Worm (Caenorhabditis elegans) whole organism, mixed stage, embryonic: ENCODE data around the gene F57A10.4.

Source experiments
- M03D4.4 ChIP-seq: sonication (generic microtip); optimal IDR thresholded peaks from 2 replicates; lab custom pipeline; 2017; ENCODE audit warnings: mild to moderate bottlenecking, missing genetic modification characterization, missing compliant biosample characterization
- bed-3 ChIP-seq: fragments of 200-800 bp; sonication (Bioruptor generic); optimal IDR thresholded peaks from 3 replicates; lab custom pipeline; 2018; ENCODE audit warnings: mild to moderate bottlenecking, missing genetic modification characterization, moderate library complexity, missing compliant biosample characterization
- blmp-1 ChIP-seq: fragments of 150-350 bp; optimal IDR thresholded peaks from 2 replicates; lab custom pipeline; 2014; ENCODE audit warnings: missing biosample characterization, missing genetic modification characterization
- ceh-39 ChIP-seq: fragments of 150-350 bp; optimal IDR thresholded peaks from 2 replicates; lab custom pipeline; 2014; ENCODE audit warnings: missing biosample characterization, missing genetic modification characterization
- ceh-83 ChIP-seq: fragments of 200-800 bp; sonication (Bioruptor generic); optimal IDR thresholded peaks from 2 replicates; lab custom pipeline; 2018; ENCODE audit warnings: mild to moderate bottlenecking, missing genetic modification characterization, missing compliant biosample characterization
- cnd-1 ChIP-seq: fragments of 200-800 bp; sonication (Bioruptor generic); optimal IDR thresholded peaks from 2 replicates; lab custom pipeline; 2018; ENCODE audit warnings: mild to moderate bottlenecking, missing genetic modification characterization, missing compliant biosample characterization
- elt-1 ChIP-seq: sonication (generic microtip); optimal IDR thresholded peaks from 2 replicates; lab custom pipeline; 2017; ENCODE audit warnings: missing genetic modification characterization, mild to moderate bottlenecking, missing compliant biosample characterization, antibody characterized with exemption, moderate library complexity, borderline replicate concordance; ENCODE audit not compliant: insufficient read depth
- flh-1 ChIP-seq: fragments of 200-800 bp; sonication (Bioruptor generic); optimal IDR thresholded peaks from 2 replicates; lab custom pipeline; 2018; ENCODE audit warnings: mild to moderate bottlenecking, missing genetic modification characterization, moderate library complexity, missing compliant biosample characterization
- ham-2 ChIP-seq: fragments of 200-800 bp; sonication (Bioruptor generic); optimal IDR thresholded peaks from 2 replicates; lab custom pipeline; 2018; ENCODE audit warnings: mild to moderate bottlenecking, missing genetic modification characterization, missing compliant biosample characterization
- hlh-1 ChIP-seq: fragments of 150-350 bp; optimal IDR thresholded peaks from 2 replicates; lab custom pipeline; 2014; ENCODE audit warnings: missing biosample characterization, missing genetic modification reagents, missing genetic modification characterization
- lin-13 ChIP-seq: fragments of 150-350 bp; optimal IDR thresholded peaks from 2 replicates; lab custom pipeline; 2014; ENCODE audit warnings: missing biosample characterization, missing genetic modification characterization
- lin-32 ChIP-seq: fragments of 200-800 bp; sonication (Bioruptor generic); optimal IDR thresholded peaks from 2 replicates; lab custom pipeline; 2018; ENCODE audit warnings: mild to moderate bottlenecking, missing genetic modification characterization, missing compliant biosample characterization
- mab-5 ChIP-seq: fragments of 150-350 bp; optimal IDR thresholded peaks from 2 replicates; lab custom pipeline; 2014; ENCODE audit warnings: missing biosample characterization, missing genetic modification characterization
- mls-2 ChIP-seq: sonication (generic microtip); optimal IDR thresholded peaks from 2 replicates; lab custom pipeline; 2016; ENCODE audit warnings: mild to moderate bottlenecking, missing genetic modification characterization, moderate library complexity, missing compliant biosample characterization
- nhr-12 ChIP-seq: fragments of 150-350 bp; optimal IDR thresholded peaks from 2 replicates; lab custom pipeline; 2014; ENCODE audit warnings: missing biosample characterization, missing genetic modification characterization
- nhr-28 ChIP-seq: fragments of 150-350 bp; optimal IDR thresholded peaks from 2 replicates; lab custom pipeline; 2014; ENCODE audit warnings: missing biosample characterization, missing genetic modification characterization
- nhr-76 ChIP-seq: sonication (generic microtip); optimal IDR thresholded peaks from 2 replicates; lab custom pipeline; 2017; ENCODE audit warnings: missing biosample characterization, missing genetic modification characterization
- pha-4 ChIP-seq: fragments of 150-350 bp; optimal IDR thresholded peaks from 2 replicates; lab custom pipeline; 2018; ENCODE audit warnings: missing biosample characterization, missing genetic modification reagents, missing genetic modification characterization
- sem-2 ChIP-seq: fragments of 200-800 bp; sonication (Bioruptor generic); optimal IDR thresholded peaks from 2 replicates; lab custom pipeline; 2018; ENCODE audit warnings: mild to moderate bottlenecking, missing genetic modification characterization, missing compliant biosample characterization
- snpc-4 ChIP-seq: fragments of 150-350 bp; optimal IDR thresholded peaks from 2 replicates; lab custom pipeline; 2014; ENCODE audit warnings: missing biosample characterization, missing genetic modification characterization
- sptf-1 ChIP-seq: sonication (generic microtip); optimal IDR thresholded peaks from 2 replicates; lab custom pipeline; 2017; ENCODE audit warnings: mild to moderate bottlenecking, missing genetic modification characterization, moderate library complexity, missing compliant biosample characterization
- tbx-8 ChIP-seq: fragments of 200-800 bp; sonication (Bioruptor generic); optimal IDR thresholded peaks from 2 replicates; lab custom pipeline; 2018; ENCODE audit warnings: mild to moderate bottlenecking, missing genetic modification characterization, moderate library complexity, missing compliant biosample characterization
- unc-120 ChIP-seq: sonication (generic microtip); optimal IDR thresholded peaks from 2 replicates; lab custom pipeline; 2017; ENCODE audit warnings: missing genetic modification characterization, missing compliant biosample characterization; ENCODE audit not compliant: poor library complexity, severe bottlenecking
- zip-8 ChIP-seq: fragments of 150-350 bp; optimal IDR thresholded peaks from 2 replicates; lab custom pipeline; 2014; ENCODE audit warnings: missing biosample characterization, missing genetic modification characterization
- ztf-11 ChIP-seq: fragments of 150-350 bp; optimal IDR thresholded peaks from 2 replicates; lab custom pipeline; 2014; ENCODE audit warnings: missing biosample characterization, missing genetic modification characterization

F57A10.4 gene

ce11 chrV:15769072-15769471 lies at the start of gene F57A10.4:
F57A10.4 (plus strand) TSS chrV:15769438.
- no peak for TF ChIP-seq unc-120 (tag; lab: Kevin White, UChicago)
- no peak for TF ChIP-seq nhr-28 (tag; lab: Kevin White, UChicago)
- no peak for TF ChIP-seq cnd-1 (tag; lab: Kevin White, UChicago)
- TF ChIP-seq ceh-83 (GFP tag; lab: Kevin White, UChicago) = no peak
- no peak for TF ChIP-seq elt-1 (tag; lab: Kevin White, UChicago)
- TF ChIP-seq blmp-1 (tag; lab: Kevin White, UChicago) = no peak
- no peak for TF ChIP-seq tbx-8 (GFP tag; lab: Kevin White, UChicago)

ce11 chrV:15719570-15719969 lies 49.7 kb upstream of the F57A10.4 start, which contains the start of gene Y6E2A.7:
Y6E2A.7 (plus strand) TSS chrV:15719870.
- no peak for TF ChIP-seq bed-3 (GFP tag; lab: Kevin White, UChicago)
- no peak for TF ChIP-seq M03D4.4 (tag; lab: Kevin White, UChicago)
- no peak for TF ChIP-seq hlh-1 (tag; lab: Kevin White, UChicago)
- no peak for TF ChIP-seq lin-13 (tag; lab: Kevin White, UChicago)
- TF ChIP-seq flh-1 (GFP tag; lab: Kevin White, UChicago) = no peak
- no peak for TF ChIP-seq mls-2
- no peak for TF ChIP-seq nhr-12
- no peak for TF ChIP-seq unc-120 (tag; lab: Kevin White, UChicago)
- TF ChIP-seq tbx-8 (GFP tag; lab: Kevin White, UChicago) = no peak
- no peak for TF ChIP-seq snpc-4 (tag; lab: Kevin White, UChicago)

- no peak for TF ChIP-seq ceh-39 (tag; lab: Kevin White, UChicago)
- TF ChIP-seq M03D4.4 (tag; lab: Kevin White, UChicago) = no peak
- TF ChIP-seq pha-4 = no peak
- TF ChIP-seq blmp-1 (tag; lab: Kevin White, UChicago) = no peak
- TF ChIP-seq nhr-28 (tag; lab: Kevin White, UChicago) = no peak
- no peak for TF ChIP-seq elt-1 (tag; lab: Kevin White, UChicago)
- TF ChIP-seq hlh-1 (tag; lab: Kevin White, UChicago) = no peak
- no peak for TF ChIP-seq ham-2 (GFP tag; lab: Kevin White, UChicago)
- no peak for TF ChIP-seq snpc-4 (tag; lab: Kevin White, UChicago)
- no peak for TF ChIP-seq lin-32 (GFP tag; lab: Kevin White, UChicago)
- TF ChIP-seq mab-5 (tag; lab: Kevin White, UChicago) = no peak
- no peak for TF ChIP-seq tbx-8 (GFP tag; lab: Kevin White, UChicago)
- TF ChIP-seq unc-120 (tag; lab: Kevin White, UChicago) = no peak
These were observed 47.8 kb upstream of the F57A10.4 start for ce11 chrV:15721431-15721830.

ce11 chrV:15721888-15722287 lies 47.4 kb upstream of the F57A10.4 start, which contains the start of gene srh-140:
srh-140 (plus strand) TSS chrV:15722188.
- TF ChIP-seq mab-5 (tag; lab: Kevin White, UChicago) = no peak
- TF ChIP-seq ztf-11 = no peak
- TF ChIP-seq mls-2 = no peak
- TF ChIP-seq cnd-1 (tag; lab: Kevin White, UChicago) = no peak
- TF ChIP-seq snpc-4 (tag; lab: Kevin White, UChicago) = no peak
- TF ChIP-seq nhr-76 = no peak
- no peak for TF ChIP-seq zip-8 (tag; lab: Kevin White, UChicago)
- TF ChIP-seq blmp-1 (tag; lab: Kevin White, UChicago) = no peak
- no peak for TF ChIP-seq elt-1 (tag; lab: Kevin White, UChicago)
- no peak for TF ChIP-seq pha-4
- TF ChIP-seq sem-2 (GFP tag; lab: Kevin White, UChicago) = no peak
- no peak for TF ChIP-seq ceh-39 (tag; lab: Kevin White, UChicago)

- TF ChIP-seq snpc-4 (tag; lab: Kevin White, UChicago) = no peak
- TF ChIP-seq bed-3 (GFP tag; lab: Kevin White, UChicago) = no peak
These were observed 42.6 kb upstream of the F57A10.4 start, which contains the start of the genes irld-57 and sfxn-1.3 for ce11 chrV:15726610-15727009. irld-57 (minus strand) TSS chrV:15726710. sfxn-1.3 (plus strand) TSS chrV:15726841.

ce11 chrV:15730459-15730858 lies 38.8 kb upstream of the F57A10.4 start, which contains the start of gene Y6E2A.10:
Y6E2A.10 (minus strand) TSS chrV:15730559.
- TF ChIP-seq cnd-1 (tag; lab: Kevin White, UChicago) (no peak), sptf-1 (tag; lab: Kevin White, UChicago) (no peak), ztf-11 (no peak), elt-1 (tag; lab: Kevin White, UChicago) (no peak), blmp-1 (tag; lab: Kevin White, UChicago) (no peak), unc-120 (tag; lab: Kevin White, UChicago) (no peak)
